Worm (Caenorhabditis elegans): ENCODE data around the gene srbc-3.

The srbc-3 gene

ce11 chrV:3295368-3295767 lies 12.9 kb upstream of the srbc-3 start:
- TF ChIP-seq lin-32 (GFP tag; optimal IDR thresholded peaks at IDR 0.05) (no peak), cnd-1 (tag; optimal IDR thresholded peaks at IDR 0.05) (no peak), mab-5 (tag; optimal IDR thresholded peaks at IDR 0.05) (no peak), mls-2 (tag; optimal IDR thresholded peaks at IDR 0.05) (no peak), ham-2 (GFP tag; optimal IDR thresholded peaks at IDR 0.05) (no peak), nhr-237 (tag; optimal IDR thresholded peaks at IDR 0.05) (no peak), elt-3 (tag; optimal IDR thresholded peaks at IDR 0.05) (no peak), unc-39 (tag; optimal IDR thresholded peaks at IDR 0.05) (no peak), nhr-28 (tag; optimal IDR thresholded peaks at IDR 0.05) (no peak), nhr-12 (tag; optimal IDR thresholded peaks at IDR 0.05) (no peak), elt-1 (tag; optimal IDR thresholded peaks at IDR 0.05; ENCODE audit: borderline replicate concordance, insufficient read depth) (no peak), blmp-1 (tag; optimal IDR thresholded peaks at IDR 0.05) (no peak), bed-3 (GFP tag; optimal IDR thresholded peaks at IDR 0.05) (no peak), ces-1 (GFP tag; optimal IDR thresholded peaks at IDR 0.05) (no peak), unc-120 (tag; optimal IDR thresholded peaks at IDR 0.05; ENCODE audit: poor library complexity, severe bottlenecking) (no peak), snpc-4 (tag; optimal IDR thresholded peaks at IDR 0.05) (no peak), unc-62 (GFP tag; optimal IDR thresholded peaks at IDR 0.05) (no peak), nhr-2 (tag; optimal IDR thresholded peaks at IDR 0.05) (no peak)

ce11 chrV:3297764-3298163 lies 10.5 kb upstream of the srbc-3 start, which contains the start of gene srx-122:
Gene srx-122, minus strand, starts transcription at chrV:3297864.
- TF ChIP-seq drap-1 (GFP tag; optimal IDR thresholded peaks at IDR 0.05), result no peak
- TF ChIP-seq hlh-1 (tag; optimal IDR thresholded peaks at IDR 0.05), result no peak
- no peak for TF ChIP-seq mab-5 (tag; optimal IDR thresholded peaks at IDR 0.05)
- TF ChIP-seq bed-3 (GFP tag; optimal IDR thresholded peaks at IDR 0.05), result no peak

ce11 chrV:3299437-3299836 lies 8.8 kb upstream of the srbc-3 start:
- TF ChIP-seq lin-32 (GFP tag; optimal IDR thresholded peaks at IDR 0.05), result no peak
- no peak for TF ChIP-seq zip-8 (tag; optimal IDR thresholded peaks at IDR 0.05)
- TF ChIP-seq nhr-12 (tag; optimal IDR thresholded peaks at IDR 0.05), result no peak
- no peak for TF ChIP-seq nhr-28 (tag; optimal IDR thresholded peaks at IDR 0.05)
- TF ChIP-seq ces-1 (GFP tag; optimal IDR thresholded peaks at IDR 0.05), result no peak
- TF ChIP-seq elt-3 (tag; optimal IDR thresholded peaks at IDR 0.05), result no peak
- no peak for TF ChIP-seq sem-2 (GFP tag; optimal IDR thresholded peaks at IDR 0.05)
- no peak for TF ChIP-seq cnd-1 (tag; optimal IDR thresholded peaks at IDR 0.05)
- no peak for TF ChIP-seq nhr-2 (tag; optimal IDR thresholded peaks at IDR 0.05)
- no peak for TF ChIP-seq pha-4 (tag; optimal IDR thresholded peaks at IDR 0.05)
- TF ChIP-seq drap-1 (GFP tag; optimal IDR thresholded peaks at IDR 0.05), result no peak
- no peak for TF ChIP-seq nhr-237 (tag; optimal IDR thresholded peaks at IDR 0.05)
- no peak for TF ChIP-seq mls-2 (tag; optimal IDR thresholded peaks at IDR 0.05)
- no peak for TF ChIP-seq tbx-8 (GFP tag; optimal IDR thresholded peaks at IDR 0.05)

- TF ChIP-seq lsy-2 (tag; optimal IDR thresholded peaks at IDR 0.05) (no peak), ceh-39 (tag; optimal IDR thresholded peaks at IDR 0.05) (no peak), drap-1 (GFP tag; optimal IDR thresholded peaks at IDR 0.05) (no peak), mep-1 (tag; optimal IDR thresholded peaks at IDR 0.05) (no peak), nhr-28 (tag; optimal IDR thresholded peaks at IDR 0.05) (no peak), sptf-1 (tag; optimal IDR thresholded peaks at IDR 0.05) (no peak), sem-2 (GFP tag; optimal IDR thresholded peaks at IDR 0.05) (no peak), lin-32 (GFP tag; optimal IDR thresholded peaks at IDR 0.05) (no peak), nhr-237 (tag; optimal IDR thresholded peaks at IDR 0.05) (no peak), M03D4.4 (tag; optimal IDR thresholded peaks at IDR 0.05) (no peak), snpc-4 (tag; optimal IDR thresholded peaks at IDR 0.05) (no peak), bed-3 (GFP tag; optimal IDR thresholded peaks at IDR 0.05) (no peak), nhr-12 (tag; optimal IDR thresholded peaks at IDR 0.05) (no peak), elt-3 (tag; optimal IDR thresholded peaks at IDR 0.05) (no peak), hlh-1 (tag; optimal IDR thresholded peaks at IDR 0.05) (no peak), ces-1 (GFP tag; optimal IDR thresholded peaks at IDR 0.05) (no peak), unc-39 (tag; optimal IDR thresholded peaks at IDR 0.05) (no peak), ztf-11 (tag; optimal IDR thresholded peaks at IDR 0.05) (no peak), blmp-1 (tag; optimal IDR thresholded peaks at IDR 0.05) (no peak)
Observed at ce11 chrV:3301898-3302297, 6.4 kb upstream of the srbc-3 start, which contains the start of gene srbc-1. Gene srbc-1, minus strand, starts transcription at chrV:3301998.

- TF ChIP-seq unc-120 (tag; optimal IDR thresholded peaks at IDR 0.05; ENCODE audit: poor library complexity, severe bottlenecking), result no peak
- peak; percentile 10 for TF ChIP-seq ces-1 (GFP tag; optimal IDR thresholded peaks at IDR 0.05)
- peak; percentile 3 for TF ChIP-seq hlh-1 (tag; optimal IDR thresholded peaks at IDR 0.05)
Observed at ce11 chrV:3312067-3312666, 3.9 kb downstream of the srbc-3 start, which contains the start of gene arrd-18. Gene arrd-18, minus strand, starts transcription at chrV:3312117.
